Fruit fly (Drosophila melanogaster) whole organism, embryonic: ENCODE measurements around the gene slmo.

ENCODE experiments used
- Asciz ChIP-seq: fragments of 200-800 bp; sonication (Bioruptor generic); optimal IDR thresholded peaks from 2 replicates; lab custom pipeline; 2017; ENCODE audit warnings: missing biosample characterization, mild to moderate bottlenecking, missing genetic modification characterization, missing genetic modification reagents
- Awh ChIP-seq: fragments of 200-800 bp; sonication (Bioruptor generic); IDR thresholded peaks from 2 replicates; pipeline ENCODE4, ENCODE4 v1.3.6; 2022; ENCODE audit warnings: missing biosample characterization, missing genetic modification characterization
- CG10565 ChIP-seq: fragments of 200-800 bp; sonication (Bioruptor generic); optimal IDR thresholded peaks from 3 replicates; lab custom pipeline; 2016; ENCODE audit warnings: missing biosample characterization, mild to moderate bottlenecking, missing genetic modification characterization
- CG12236 ChIP-seq: fragments of 200-800 bp; sonication (Bioruptor generic); optimal IDR thresholded peaks from 2 replicates; lab custom pipeline; 2016; ENCODE audit warnings: missing biosample characterization, missing genetic modification characterization
- CG14441 ChIP-seq: fragments of 200-800 bp; sonication (Bioruptor generic); IDR thresholded peaks from 2 replicates; pipeline ENCODE4 v1.3.6; 2022; ENCODE audit warnings: missing biosample characterization, missing genetic modification characterization
- CG17612 ChIP-seq: fragments of 200-800 bp; sonication (Bioruptor generic); IDR thresholded peaks from 2 replicates; pipeline ENCODE4 v1.3.6; 2022; ENCODE audit warnings: missing biosample characterization, missing genetic modification characterization
- CG17912 ChIP-seq: fragments of 200-800 bp; sonication (Bioruptor generic); optimal IDR thresholded peaks from 2 replicates; lab custom pipeline; 2018; ENCODE audit warnings: missing biosample characterization, mild to moderate bottlenecking, missing genetic modification characterization
- CG18599 ChIP-seq: fragments of 200-800 bp; sonication (Bioruptor generic); optimal IDR thresholded peaks from 3 replicates; lab custom pipeline; 2017; ENCODE audit warnings: missing biosample characterization, missing genetic modification characterization, mild to moderate bottlenecking, moderate library complexity, missing genetic modification reagents
- CG4360 ChIP-seq: fragments of 200-800 bp; sonication (Bioruptor generic); IDR thresholded peaks from 2 replicates; pipeline ENCODE4 v1.3.6; 2022; ENCODE audit warnings: missing biosample characterization, missing genetic modification characterization
- CG6175 ChIP-seq: fragments of 200-800 bp; sonication (Bioruptor generic); IDR thresholded peaks from 3 replicates; pipeline ENCODE4 v1.3.6; 2022; ENCODE audit warnings: missing biosample characterization, missing genetic modification characterization
- CG9797 ChIP-seq: fragments of 200-800 bp; sonication (Bioruptor generic); optimal IDR thresholded peaks from 3 replicates; lab custom pipeline; 2018; ENCODE audit warnings: missing biosample characterization, mild to moderate bottlenecking, missing genetic modification characterization
- D19A ChIP-seq: fragments of 200-800 bp; optimal IDR thresholded peaks from 3 replicates; lab custom pipeline; 2019; ENCODE audit warnings: missing biosample characterization, mild to moderate bottlenecking, missing genetic modification characterization, moderate library complexity
- Dbx ChIP-seq: fragments of 200-800 bp; sonication (Bioruptor generic); IDR thresholded peaks from 3 replicates; pipeline ENCODE4 v1.3.6; 2022; ENCODE audit warnings: missing biosample characterization, missing genetic modification characterization
- Eip74EF ChIP-seq, 2 experiments: fragments of 200-800 bp in 1 of 2; fragments of >200 bp in 1 of 2; sonication (Bioruptor generic) in 1 of 2; optimal IDR thresholded peaks; 2 replicates each; lab custom pipeline; 2017 to 2019; ENCODE audit warnings: missing biosample characterization in 2 of 2, missing genetic modification characterization in 2 of 2, mild to moderate bottlenecking in 1 of 2, moderate library complexity in 1 of 2
- Ets97D ChIP-seq: fragments of 200-800 bp; sonication (Bioruptor generic); optimal IDR thresholded peaks from 3 replicates; lab custom pipeline; 2016; ENCODE audit warnings: missing biosample characterization, missing genetic modification characterization
- Fer3 ChIP-seq: fragments of 200-800 bp; sonication (Bioruptor generic); optimal IDR thresholded peaks from 2 replicates; lab custom pipeline; 2018; ENCODE audit warnings: missing biosample characterization, mild to moderate bottlenecking, missing genetic modification characterization, moderate library complexity
- HLH4C ChIP-seq: fragments of 200-800 bp; sonication (Bioruptor generic); IDR thresholded peaks from 3 replicates; pipeline ENCODE4 v1.3.6; 2022; ENCODE audit warnings: missing biosample characterization, missing genetic modification characterization; ENCODE audit not compliant: partially characterized antibody
- HLHmδ ChIP-seq: fragments of 200-800 bp; sonication (Bioruptor generic); optimal IDR thresholded peaks from 2 replicates; lab custom pipeline; 2018; ENCODE audit warnings: missing biosample characterization, mild to moderate bottlenecking, missing genetic modification characterization, moderate library complexity
- Hr3 ChIP-seq: fragments of 200-800 bp; sonication (Bioruptor generic); optimal IDR thresholded peaks from 3 replicates; lab custom pipeline; 2016; ENCODE audit warnings: missing biosample characterization, missing genetic modification characterization
- Neu2 ChIP-seq: fragments of 200-800 bp; sonication (Bioruptor generic); optimal IDR thresholded peaks from 3 replicates; lab custom pipeline; 2016; ENCODE audit warnings: missing biosample characterization, missing genetic modification characterization, borderline replicate concordance
- Nf-YB ChIP-seq: fragments of 200-800 bp; sonication (Bioruptor generic); optimal IDR thresholded peaks from 3 replicates; lab custom pipeline; 2019; ENCODE audit warnings: missing biosample characterization, mild to moderate bottlenecking, missing genetic modification characterization, moderate library complexity
- NfI ChIP-seq: fragments of 200-800 bp; sonication (Bioruptor generic); optimal IDR thresholded peaks from 3 replicates; lab custom pipeline; 2018; ENCODE audit warnings: missing biosample characterization, mild to moderate bottlenecking, missing genetic modification characterization, moderate library complexity
- Ptx1 ChIP-seq: fragments of 200-800 bp; sonication (Bioruptor generic); IDR thresholded peaks from 2 replicates; pipeline ENCODE4 v1.3.6; 2022; ENCODE audit warnings: missing biosample characterization, missing genetic modification characterization
- Ravus ChIP-seq: fragments of 200-800 bp; sonication (Bioruptor generic); IDR thresholded peaks from 2 replicates; pipeline ENCODE4 v1.3.6; 2022; ENCODE audit warnings: missing biosample characterization, missing genetic modification characterization
- Side ChIP-seq: fragments of 200-800 bp; sonication (Bioruptor generic); optimal IDR thresholded peaks from 2 replicates; lab custom pipeline; 2016; ENCODE audit warnings: missing biosample characterization, missing genetic modification characterization
- Stat92E ChIP-seq, 3 experiments: fragments of >200 bp in 2 of 3; fragments of 200-800 bp in 1 of 3; sonication (Bioruptor generic) in 1 of 3; optimal IDR thresholded peaks; 2 replicates each; lab custom pipeline; 2017 to 2019; ENCODE audit warnings: missing biosample characterization in 3 of 3, missing genetic modification characterization in 3 of 3, mild to moderate bottlenecking in 1 of 3, moderate library complexity in 1 of 3
- cad ChIP-seq: fragments of >200 bp; optimal IDR thresholded peaks from 2 replicates; lab custom pipeline; 2017; ENCODE audit warnings: missing biosample characterization, missing genetic modification characterization
- corto ChIP-seq: fragments of 200-800 bp; sonication (Bioruptor generic); optimal IDR thresholded peaks from 2 replicates; lab custom pipeline; 2016; ENCODE audit warnings: missing biosample characterization, mild to moderate bottlenecking, missing genetic modification characterization, moderate library complexity
- crc ChIP-seq: fragments of 200-800 bp; sonication (Bioruptor generic); optimal IDR thresholded peaks from 2 replicates; lab custom pipeline; 2016; ENCODE audit warnings: missing biosample characterization, missing genetic modification characterization
- fd102C ChIP-seq: fragments of 200-800 bp; sonication (Bioruptor generic); optimal IDR thresholded peaks from 2 replicates; lab custom pipeline; 2018; ENCODE audit warnings: missing biosample characterization, mild to moderate bottlenecking, missing genetic modification characterization, moderate library complexity
- gem ChIP-seq: fragments of 200-800 bp; sonication (Bioruptor generic); optimal IDR thresholded peaks from 2 replicates; lab custom pipeline; 2019; ENCODE audit warnings: missing biosample characterization, mild to moderate bottlenecking, missing genetic modification characterization, moderate library complexity
- gfzf ChIP-seq: fragments of 200-800 bp; sonication (Bioruptor generic); optimal IDR thresholded peaks from 2 replicates; lab custom pipeline; 2016; ENCODE audit warnings: missing biosample characterization, mild to moderate bottlenecking, missing genetic modification characterization, moderate library complexity
- gsb-n ChIP-seq: fragments of 200-800 bp; sonication (Bioruptor generic); optimal IDR thresholded peaks from 3 replicates; lab custom pipeline; 2018; ENCODE audit warnings: missing biosample characterization, mild to moderate bottlenecking, missing genetic modification characterization
- h ChIP-seq: fragments of >200 bp; optimal IDR thresholded peaks from 2 replicates; lab custom pipeline; 2017
- hkb ChIP-seq, 2 experiments: fragments of 200-800 bp in 1 of 2; fragments of >200 bp in 1 of 2; sonication (Bioruptor generic) in 1 of 2; IDR thresholded peaks in 1 of 2; optimal IDR thresholded peaks in 1 of 2; 2 replicates each; pipeline versions ENCODE4 v1.3.6 to Lab custom; 2017 to 2022; ENCODE audit warnings: missing biosample characterization in 1 of 2, missing genetic modification characterization in 1 of 2
- kay ChIP-seq: fragments of 200-800 bp; sonication (Bioruptor generic); optimal IDR thresholded peaks from 2 replicates; lab custom pipeline; 2016; ENCODE audit warnings: missing biosample characterization, missing genetic modification characterization
- lab ChIP-seq: fragments of 200-800 bp; sonication (Bioruptor generic); optimal IDR thresholded peaks from 3 replicates; lab custom pipeline; 2017; ENCODE audit warnings: missing biosample characterization, missing genetic modification characterization, mild to moderate bottlenecking, moderate library complexity, missing genetic modification reagents
- maf-S ChIP-seq: fragments of 200-800 bp; sonication (Bioruptor generic); optimal IDR thresholded peaks from 2 replicates; lab custom pipeline; 2016; ENCODE audit warnings: missing biosample characterization, missing genetic modification characterization
- otp ChIP-seq: fragments of 200-800 bp; sonication (Bioruptor generic); IDR thresholded peaks from 3 replicates; pipeline ENCODE4, ENCODE4 v1.3.6; 2022; ENCODE audit warnings: missing biosample characterization, missing genetic modification characterization
- peb ChIP-seq: fragments of 200-800 bp; sonication (Bioruptor generic); IDR thresholded peaks from 2 replicates; pipeline ENCODE4 v1.3.6; 2022; ENCODE audit warnings: missing biosample characterization, missing genetic modification characterization
- phol ChIP-seq: fragments of 200-800 bp; sonication (Bioruptor generic); optimal IDR thresholded peaks from 3 replicates; lab custom pipeline; 2018; ENCODE audit warnings: missing biosample characterization, mild to moderate bottlenecking, missing genetic modification characterization, moderate library complexity
- pita ChIP-seq: fragments of 200-800 bp; sonication (Bioruptor generic); optimal IDR thresholded peaks from 2 replicates; lab custom pipeline; 2017; ENCODE audit warnings: missing biosample characterization, mild to moderate bottlenecking, missing genetic modification characterization
- prd ChIP-seq, 3 experiments: fragments of >200 bp in 2 of 3; fragments of 200-800 bp in 1 of 3; sonication (Bioruptor generic) in 1 of 3; optimal IDR thresholded peaks in 2 of 3; IDR thresholded peaks in 1 of 3; 2 replicates in 2 of 3; 3 replicates in 1 of 3; pipeline versions ENCODE4 v1.3.6 to Lab custom; 2017 to 2022; ENCODE audit warnings: missing biosample characterization in 1 of 3, missing genetic modification characterization in 1 of 3
- pzg ChIP-seq: fragments of 200-800 bp; sonication (Bioruptor generic); optimal IDR thresholded peaks from 3 replicates; lab custom pipeline; 2018; ENCODE audit warnings: missing biosample characterization, mild to moderate bottlenecking, missing genetic modification characterization, moderate library complexity
- seq ChIP-seq: fragments of 200-800 bp; sonication (Bioruptor generic); IDR thresholded peaks from 2 replicates; pipeline ENCODE4 v1.3.6; 2022; ENCODE audit warnings: missing biosample characterization, missing genetic modification characterization
- slbo ChIP-seq: fragments of 200-800 bp; sonication (Bioruptor generic); IDR thresholded peaks from 2 replicates; pipeline ENCODE4 v1.3.6; 2022; ENCODE audit warnings: missing biosample characterization, missing genetic modification characterization
- slou ChIP-seq: fragments of 200-800 bp; sonication (Bioruptor generic); optimal IDR thresholded peaks from 3 replicates; lab custom pipeline; 2016; ENCODE audit warnings: missing biosample characterization, missing genetic modification characterization
- slp2 ChIP-seq: fragments of 200-800 bp; sonication (Bioruptor generic); optimal IDR thresholded peaks from 2 replicates; lab custom pipeline; 2016; ENCODE audit warnings: missing biosample characterization, missing genetic modification characterization
- sna ChIP-seq: fragments of 200-800 bp; sonication (Bioruptor generic); IDR thresholded peaks from 2 replicates; pipeline ENCODE4 v1.3.6; 2022; ENCODE audit warnings: missing biosample characterization, missing genetic modification characterization; ENCODE audit not compliant: partially characterized antibody

Gene slmo

DNA sequence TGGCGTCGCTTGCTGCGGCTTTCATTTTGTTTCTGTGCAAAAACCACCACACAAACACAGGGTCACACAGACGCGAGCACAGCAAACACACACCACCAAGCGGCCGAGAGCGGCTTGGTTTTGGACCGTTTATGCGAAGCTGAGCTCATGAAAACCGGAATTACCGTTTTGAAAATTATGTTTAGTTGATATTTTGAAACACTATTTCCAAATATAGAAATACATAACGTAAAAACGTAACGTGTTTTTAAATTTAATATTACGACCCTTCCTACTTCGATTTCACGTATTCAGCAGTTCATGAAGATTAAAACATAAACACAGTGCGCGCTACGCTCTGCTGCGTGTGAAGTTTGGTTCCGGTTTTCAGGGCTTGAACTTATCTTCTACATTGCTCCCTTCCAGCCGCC, 2.7 kb upstream of the slmo start (continued):
- TF ChIP-seq corto (GFP tag; lab: Kevin White, UChicago): peak; percentile 92
- TF ChIP-seq CG17612 (GFP tag; lab: Robert Waterston, UW): peak; percentile 66
- peak; percentile 88 for TF ChIP-seq CG14441 (GFP tag; lab: Robert Waterston, UW)
- TF ChIP-seq Ets97D (GFP tag; lab: Kevin White, UChicago): peak; percentile 85
- peak; percentile 96 for TF ChIP-seq gsb-n (tag; lab: Kevin White, UChicago)
- no peak for TF ChIP-seq gfzf (GFP tag; lab: Kevin White, UChicago)
- TF ChIP-seq Ptx1 (GFP tag; lab: Robert Waterston, UW): peak; percentile 92
- no peak for TF ChIP-seq sna (GFP tag; lab: Robert Waterston, UW)
- no peak for TF ChIP-seq cad
- TF ChIP-seq otp (GFP tag; lab: Robert Waterston, UW): peak; percentile 94
- TF ChIP-seq HLHmδ (GFP tag; lab: Kevin White, UChicago): no peak
- TF ChIP-seq Stat92E (GFP tag; optimal IDR thresholded peaks at IDR 0.05; lab: Kevin White, UChicago): peak in 1 of 3 experiments; percentile 79
- TF ChIP-seq CG12236: peak; percentile 92
- TF ChIP-seq Eip74EF (GFP tag; optimal IDR thresholded peaks at IDR 0.05; lab: Kevin White, UChicago): peak in 1 of 2 experiments; percentile 97
- peak; percentile 86 for TF ChIP-seq peb (GFP tag; lab: Robert Waterston, UW)
- peak; percentile 95 for TF ChIP-seq NfI (GFP tag; lab: Kevin White, UChicago)
- no peak for TF ChIP-seq CG6175
- TF ChIP-seq slp2 (GFP tag; lab: Kevin White, UChicago): peak; percentile 83
- TF ChIP-seq Fer3 (tag; lab: Kevin White, UChicago): peak; percentile 97
- peak; percentile 95 for TF ChIP-seq D19A (tag; lab: Kevin White, UChicago)
- peak; percentile 96 for TF ChIP-seq Dbx
- no peak for TF ChIP-seq h (lab: Kevin White, UChicago)
- TF ChIP-seq hkb (optimal IDR thresholded peaks at IDR 0.05; lab: Kevin White, UChicago): no peak
- peak; percentile 99 for TF ChIP-seq hkb (GFP tag; IDR thresholded peaks at IDR 0.05; lab: Robert Waterston, UW)
- no peak for TF ChIP-seq prd (optimal IDR thresholded peaks at IDR 0.05; lab: Kevin White, UChicago)
- TF ChIP-seq prd (GFP tag; IDR thresholded peaks at IDR 0.05; lab: Robert Waterston, UW): peak; percentile 84
- TF ChIP-seq Awh (GFP tag; lab: Robert Waterston, UW): peak; percentile 89
- TF ChIP-seq CG9797 (GFP tag; lab: Kevin White, UChicago): peak; percentile 38
- peak; percentile 10 for TF ChIP-seq pzg (GFP tag; lab: Kevin White, UChicago)
- TF ChIP-seq gem (tag; lab: Kevin White, UChicago): peak; percentile 98
- TF ChIP-seq CG10565: peak; percentile 80
- peak; percentile 97 for TF ChIP-seq seq (GFP tag; lab: Robert Waterston, UW)
- TF ChIP-seq CG4360 (GFP tag; lab: Robert Waterston, UW): peak; percentile 55; the same call in 1 of the 2 replicates
- peak; percentile 90 for TF ChIP-seq CG17912 (GFP tag; lab: Kevin White, UChicago)
- peak; percentile 91 for TF ChIP-seq maf-S (GFP tag; lab: Kevin White, UChicago)
- TF ChIP-seq Asciz: peak; percentile 95
- peak; percentile 89 for TF ChIP-seq slbo (GFP tag; lab: Robert Waterston, UW)
- TF ChIP-seq Nf-YB (GFP tag; lab: Kevin White, UChicago): peak; percentile 85
- peak; percentile 98 for TF ChIP-seq lab (GFP tag; lab: Kevin White, UChicago)
- peak; percentile 87 for TF ChIP-seq kay (GFP tag; lab: Kevin White, UChicago)
- peak; percentile 58 for TF ChIP-seq Neu2 (GFP tag; lab: Kevin White, UChicago)
- peak; percentile 99 for TF ChIP-seq CG18599 (GFP tag; lab: Kevin White, UChicago)
- TF ChIP-seq Side (GFP tag; lab: Kevin White, UChicago): peak; percentile 98
- TF ChIP-seq Ravus (GFP tag; lab: Robert Waterston, UW): peak; percentile 75
- no peak for TF ChIP-seq HLH4C
- TF ChIP-seq crc (GFP tag; lab: Kevin White, UChicago): peak; percentile 90
- no peak for TF ChIP-seq pita (GFP tag; lab: Kevin White, UChicago)
- TF ChIP-seq Hr3: peak; percentile 80
- TF ChIP-seq slou (GFP tag; lab: Kevin White, UChicago): peak; percentile 72
- TF ChIP-seq phol: peak; percentile 95
- TF ChIP-seq fd102C (GFP tag; lab: Kevin White, UChicago): peak; percentile 64
